Fruit fly (Drosophila melanogaster) whole organism: ENCODE measurements around the gene CG17186.
A peak's percentile ranks its signal among the peaks of the same experiment; 100 is the strongest.

Experiments used
- CG8478 ChIP-seq: fragments of >200 bp; optimal IDR thresholded peaks from 2 replicates; lab custom pipeline; 2018; ENCODE audit warnings: inconsistent platforms
- Dll ChIP-seq: fragments of >200 bp; optimal IDR thresholded peaks from 2 replicates; lab custom pipeline; 2017
- EcR ChIP-seq, 2 experiments: fragments of >200 bp; optimal IDR thresholded peaks; 2 replicates each; lab custom pipeline; 2017; ENCODE audit warnings: missing biosample characterization in 2 of 2, missing genetic modification characterization in 2 of 2, missing genetic modification reagents in 2 of 2
- pan ChIP-seq: fragments of >200 bp; optimal IDR thresholded peaks from 2 replicates; lab custom pipeline; 2017
- psq ChIP-seq: fragments of >200 bp; optimal IDR thresholded peaks from 2 replicates; lab custom pipeline; 2017
- usp ChIP-seq: fragments of >200 bp; optimal IDR thresholded peaks from 2 replicates; lab custom pipeline; 2017; ENCODE audit warnings: missing biosample characterization, missing genetic modification characterization, mixed read lengths

CG17186 gene

dm6 chr3R:19880431-19880939 is 3.2 kb upstream of the CG17186 start:
- no peak for TF ChIP-seq Dll (lab: Kevin White, UChicago)
- no peak for TF ChIP-seq psq
- no peak for TF ChIP-seq EcR (GFP tag; optimal IDR thresholded peaks at IDR 0.05; lab: Kevin White, UChicago)
- TF ChIP-seq CG8478 (lab: Kevin White, UChicago) = no peak
- TF ChIP-seq pan (lab: Kevin White, UChicago) = no peak

- no peak for TF ChIP-seq CG8478 (lab: Kevin White, UChicago)
- no peak for TF ChIP-seq EcR (GFP tag; optimal IDR thresholded peaks at IDR 0.05; lab: Kevin White, UChicago)
- TF ChIP-seq psq = no peak
- no peak for TF ChIP-seq pan (lab: Kevin White, UChicago)
- no peak for TF ChIP-seq usp (GFP tag; lab: Kevin White, UChicago)
- TF ChIP-seq Dll (lab: Kevin White, UChicago) = no peak
Observed at dm6 chr3R:19879470-19880052, 2.2 kb upstream of the CG17186 start, which contains the start of gene Ask1. TSS of gene Ask1 (plus strand) at chr3R:19879719.

dm6 chr3R:19875118-19875887 is 2.0 kb downstream of the CG17186 start, which contains the start of gene Mrp5:
TSS of gene Mrp5 (minus strand) at chr3R:19875678.
- peak; percentile 75 for TF ChIP-seq Dll (lab: Kevin White, UChicago)
- no peak for TF ChIP-seq CG8478 (lab: Kevin White, UChicago)

DNA sequence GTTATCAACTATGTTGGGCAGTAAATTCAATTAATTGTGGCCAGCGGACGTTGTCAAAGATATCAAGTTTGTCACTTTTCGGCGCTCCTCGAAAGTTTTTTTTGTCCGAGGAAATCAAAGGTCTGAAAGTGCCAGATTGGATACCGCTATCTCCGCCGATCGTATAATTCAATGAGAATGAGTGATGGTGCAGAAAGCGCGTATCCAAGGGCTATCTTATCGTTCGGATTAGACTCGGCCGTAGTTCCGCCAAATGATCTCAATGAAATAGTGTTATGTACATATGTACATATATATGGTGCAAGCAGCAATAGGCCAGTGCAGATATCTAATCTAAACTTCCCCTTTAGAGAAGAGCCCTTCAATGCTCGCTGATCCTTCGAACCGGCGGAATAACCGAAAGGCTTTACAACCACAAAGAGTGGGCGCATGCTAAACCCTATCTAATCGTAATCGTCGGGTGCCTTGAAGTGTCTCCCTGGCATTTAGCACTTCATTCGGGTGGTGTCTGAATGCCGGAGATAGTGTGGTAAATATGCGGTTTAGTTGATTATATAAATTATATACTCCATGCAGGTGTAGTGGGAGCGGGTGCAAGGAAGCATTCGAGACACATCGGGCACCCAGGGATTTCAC is 4.1 kb downstream of the CG17186 start:
- TF ChIP-seq psq = no peak
- no peak for TF ChIP-seq pan (lab: Kevin White, UChicago)

DNA sequence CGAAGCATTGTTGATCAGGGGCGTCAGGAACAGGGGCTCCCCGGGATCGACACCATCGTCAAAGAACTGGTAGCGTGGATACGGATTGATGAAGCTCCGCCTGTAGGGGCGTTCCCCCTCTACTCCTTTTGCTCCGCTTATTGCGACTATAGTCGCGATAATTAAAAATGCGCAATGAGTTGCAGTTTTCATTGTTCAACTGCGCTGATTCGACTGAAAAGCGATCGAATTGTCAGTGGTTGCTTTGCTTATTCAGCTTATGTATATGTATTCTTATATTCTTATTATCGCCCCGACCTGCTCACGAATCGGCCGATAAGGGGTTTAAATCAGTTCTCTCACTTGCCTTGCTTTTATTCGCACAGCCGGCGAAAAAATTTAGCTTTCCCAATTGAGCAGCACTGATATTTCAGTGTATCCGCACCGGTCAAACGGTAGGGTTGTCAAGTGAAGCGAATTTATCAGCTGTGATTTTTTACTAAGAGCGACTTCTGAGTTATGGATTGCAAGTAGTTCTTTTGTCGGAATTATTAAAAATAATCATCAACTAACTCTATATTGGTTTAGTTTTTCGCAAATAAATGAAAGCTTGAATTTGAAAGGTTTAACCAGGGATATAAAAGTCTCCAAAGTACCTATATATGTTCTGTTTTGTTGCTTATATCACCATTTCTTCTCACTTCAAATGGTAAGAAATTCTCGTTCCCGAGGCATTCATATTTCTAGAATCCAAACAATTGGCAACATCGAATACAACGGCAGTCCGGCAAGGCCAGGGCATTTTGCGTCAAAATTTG is 13.1 kb downstream of the CG17186 start, which contains the start of the genes CG4572 and CG4686:
Gene CG4572, minus strand, starts transcription at position 415 of the 797 bp plus-strand sequence.
Gene CG4686, plus strand, starts transcription at position 518 of the 797 bp plus-strand sequence.
- TF ChIP-seq CG8478 (lab: Kevin White, UChicago) = no peak
- TF ChIP-seq usp (GFP tag; lab: Kevin White, UChicago) = no peak
- TF ChIP-seq pan (lab: Kevin White, UChicago) = no peak
- TF ChIP-seq psq = no peak
- no peak for TF ChIP-seq EcR (GFP tag; optimal IDR thresholded peaks at IDR 0.05; lab: Kevin White, UChicago)
- TF ChIP-seq Dll (lab: Kevin White, UChicago) = no peak

dm6 chr3R:19860996-19861719 is 16.2 kb downstream of the CG17186 start, which contains the start of the genes Ire1 and Mrm2:
TSS of gene Ire1 (minus strand) at chr3R:19861291.
TSS of gene Mrm2 (plus strand) at chr3R:19861610.
- TF ChIP-seq Dll (lab: Kevin White, UChicago) (no peak), pan (lab: Kevin White, UChicago) (no peak), EcR (GFP tag; optimal IDR thresholded peaks at IDR 0.05; lab: Kevin White, UChicago) (no peak), CG8478 (lab: Kevin White, UChicago) (no peak), usp (GFP tag; lab: Kevin White, UChicago) (no peak), psq (no peak)

DNA sequence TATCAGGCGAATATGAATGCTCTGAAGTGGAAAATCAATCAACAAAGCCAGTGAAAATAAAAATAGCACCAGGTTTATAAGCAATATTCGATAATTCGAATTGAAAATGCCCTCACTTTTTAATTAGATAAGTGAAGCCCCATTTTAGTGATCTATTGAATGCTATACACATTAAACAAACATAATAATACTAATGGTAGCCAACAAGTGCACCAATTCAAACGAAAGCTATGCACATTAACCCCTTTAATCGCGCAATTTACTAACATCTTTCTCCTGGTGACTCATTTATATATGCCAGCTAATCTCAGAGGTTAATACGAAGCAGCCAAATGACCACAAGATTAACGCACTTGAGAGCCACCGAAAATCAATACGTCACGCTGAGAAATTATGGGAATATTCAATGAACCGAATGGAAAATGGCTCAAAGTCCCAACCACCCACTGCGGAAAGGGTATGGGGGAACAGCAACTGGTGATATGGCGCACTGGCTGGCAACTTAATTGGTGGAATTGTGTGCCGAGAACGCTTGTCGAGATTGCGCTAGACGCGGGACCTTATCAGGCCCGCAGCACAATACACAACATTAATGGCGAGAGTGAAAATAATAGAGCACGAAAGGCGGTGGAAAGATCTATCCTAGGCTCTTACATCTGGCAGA is 17.8 kb downstream of the CG17186 start:
- no peak for TF ChIP-seq Dll (lab: Kevin White, UChicago)
- TF ChIP-seq pan (lab: Kevin White, UChicago) = no peak
- no peak for TF ChIP-seq usp (GFP tag; lab: Kevin White, UChicago)
- TF ChIP-seq CG8478 (lab: Kevin White, UChicago) = no peak
- no peak for TF ChIP-seq EcR (GFP tag; optimal IDR thresholded peaks at IDR 0.05; lab: Kevin White, UChicago)
- TF ChIP-seq psq = no peak

DNA sequence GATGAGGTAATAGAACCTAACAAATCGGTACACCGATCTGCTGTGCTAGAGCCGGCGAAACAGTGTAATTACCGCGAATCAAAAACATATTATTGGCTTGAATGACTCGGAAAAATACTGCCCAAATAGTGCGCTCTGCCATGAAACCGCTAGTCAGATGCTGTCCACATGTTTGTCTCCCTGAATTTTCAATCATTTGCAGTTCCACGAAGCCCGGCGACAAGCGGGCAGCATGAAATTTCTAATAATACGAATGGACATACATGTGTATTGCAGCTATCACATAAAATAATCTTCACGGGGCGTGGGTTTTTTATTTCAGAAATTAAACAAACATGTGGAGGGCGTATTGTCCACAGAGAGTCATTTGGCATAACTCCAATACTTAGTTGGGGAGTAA is 18.4 kb downstream of the CG17186 start:
- TF ChIP-seq usp (GFP tag; lab: Kevin White, UChicago) = no peak
- TF ChIP-seq Dll (lab: Kevin White, UChicago) = no peak
- TF ChIP-seq pan (lab: Kevin White, UChicago) = no peak
- TF ChIP-seq EcR (GFP tag; optimal IDR thresholded peaks at IDR 0.05; lab: Kevin White, UChicago) = no peak
- no peak for TF ChIP-seq CG8478 (lab: Kevin White, UChicago)
- TF ChIP-seq psq = no peak

DNA sequence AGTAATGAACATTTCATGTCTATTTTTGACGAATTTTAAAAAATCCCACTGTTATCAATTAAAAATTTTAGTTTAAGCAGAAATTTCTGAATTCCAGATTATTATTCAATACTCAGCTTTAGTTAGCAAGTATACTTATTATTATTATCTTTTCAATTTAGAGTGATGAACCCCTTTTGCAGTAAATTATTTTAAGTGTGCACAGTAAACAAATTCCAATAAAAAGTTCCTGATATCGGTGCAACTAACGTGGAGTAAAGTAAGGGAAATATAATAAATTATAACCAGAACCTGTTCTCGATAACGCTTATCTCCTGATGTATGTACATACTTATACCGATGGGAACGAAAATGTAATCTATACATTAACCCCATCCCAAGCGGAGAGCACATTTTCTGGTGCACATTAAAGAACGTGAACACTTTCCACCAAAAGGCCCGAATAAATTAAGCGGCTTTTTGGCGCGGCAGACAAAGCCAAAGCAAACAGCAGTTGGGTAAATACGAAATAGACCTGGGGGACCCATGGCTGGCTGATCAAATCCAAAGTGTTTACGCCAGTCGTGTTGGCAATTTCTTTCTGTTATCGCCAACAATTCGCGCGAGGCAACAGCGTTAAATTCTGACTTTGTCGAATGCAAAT is 19.2 kb downstream of the CG17186 start:
- TF ChIP-seq pan (lab: Kevin White, UChicago) (no peak), CG8478 (lab: Kevin White, UChicago) (no peak), usp (GFP tag; lab: Kevin White, UChicago) (no peak), psq (no peak), EcR (GFP tag; optimal IDR thresholded peaks at IDR 0.05; lab: Kevin White, UChicago) (no peak), Dll (lab: Kevin White, UChicago) (no peak)
